Fruit fly (Drosophila melanogaster): Measurements from ENCODE around the gene CG31373.
A peak's percentile ranks its signal among the peaks of the same experiment; 100 is the strongest.

CG31373 gene

dm6 chr3R:10684284-10684683, 24.9 kb downstream of the CG31373 start (continued):
- peak; percentile 60 for TF ChIP-seq CG17328 (GFP tag; IDR thresholded peaks at IDR 0.05)
- TF ChIP-seq vnd (GFP tag; IDR thresholded peaks at IDR 0.05; ENCODE audit: partially characterized antibody): no peak
- TF ChIP-seq CG11723 (GFP tag; optimal IDR thresholded peaks at IDR 0.05): peak; percentile 34
- TF ChIP-seq CG15479 (GFP tag; optimal IDR thresholded peaks at IDR 0.05): no peak
- no peak for TF ChIP-seq YL-1 (GFP tag; optimal IDR thresholded peaks at IDR 0.05)
- TF ChIP-seq bab2 (GFP tag; optimal IDR thresholded peaks at IDR 0.05): peak; percentile 50
- TF ChIP-seq CG12071 (GFP tag; optimal IDR thresholded peaks at IDR 0.05): peak; percentile 25
- peak; percentile 71 for TF ChIP-seq sens-2 (GFP tag; IDR thresholded peaks at IDR 0.05)
- peak; percentile 27 for TF ChIP-seq CG10462 (GFP tag; optimal IDR thresholded peaks at IDR 0.05)
- TF ChIP-seq CG7271 (tag; optimal IDR thresholded peaks at IDR 0.05): peak; percentile 16
- TF ChIP-seq CG4328 (GFP tag; optimal IDR thresholded peaks at IDR 0.05): no peak
- TF ChIP-seq odd (GFP tag; optimal IDR thresholded peaks at IDR 0.05): peak; percentile 3
- TF ChIP-seq Lhr (GFP tag; optimal IDR thresholded peaks at IDR 0.05): no peak
- TF ChIP-seq onecut (GFP tag; IDR thresholded peaks at IDR 0.05): no peak
- TF ChIP-seq Hr51 (GFP tag; optimal IDR thresholded peaks at IDR 0.05): peak in 1 of 2 experiments; percentile 83
- no peak for TF ChIP-seq CG8359 (GFP tag; optimal IDR thresholded peaks at IDR 0.05; ENCODE audit: borderline replicate concordance)
- TF ChIP-seq Myb (GFP tag; optimal IDR thresholded peaks at IDR 0.05): peak; percentile 4
- TF ChIP-seq sim (GFP tag; IDR thresholded peaks at IDR 0.05): no peak
- TF ChIP-seq danr (GFP tag; IDR thresholded peaks at IDR 0.05): peak; percentile 40; the same call in 1 of the 2 replicates
- TF ChIP-seq nmo (GFP tag; optimal IDR thresholded peaks at IDR 0.05): peak; percentile 53
- no peak for TF ChIP-seq nerfin-2 (GFP tag; IDR thresholded peaks at IDR 0.05; ENCODE audit: partially characterized antibody)
- peak; percentile 75 for TF ChIP-seq CG17361 (GFP tag; IDR thresholded peaks at IDR 0.05)
- TF ChIP-seq CG14014 (GFP tag; IDR thresholded peaks at IDR 0.05): peak; percentile 70
- peak; percentile 51; the same call in 1 of the 2 replicates for TF ChIP-seq Atf6 (GFP tag; IDR thresholded peaks at IDR 0.05)
- TF ChIP-seq Ets97D (GFP tag; optimal IDR thresholded peaks at IDR 0.05): no peak
- TF ChIP-seq Dll (GFP tag; IDR thresholded peaks at IDR 0.05; ENCODE audit: partially characterized antibody): no peak
- peak; percentile 28; the same call in 1 of the 3 replicates for TF ChIP-seq croc (GFP tag; conservative IDR thresholded peaks at IDR 0.05)
- 0 out of 2 replicates have a peak, but pooled peaks have one; percentile 30 for TF ChIP-seq gt (GFP tag; IDR thresholded peaks at IDR 0.05)
- peak; percentile 21 for TF ChIP-seq Sry-δ (GFP tag; optimal IDR thresholded peaks at IDR 0.05)
- TF ChIP-seq knrl (GFP tag; IDR thresholded peaks at IDR 0.05; ENCODE audit: partially characterized antibody): no peak
- TF ChIP-seq ase (GFP tag; IDR thresholded peaks at IDR 0.05): 0 out of 3 replicates have a peak, but pooled peaks have one; percentile 64
- TF ChIP-seq Dip2 (GFP tag; IDR thresholded peaks at IDR 0.05): no peak
- no peak for TF ChIP-seq trh (GFP tag; optimal IDR thresholded peaks at IDR 0.05)
- TF ChIP-seq dmrt99B (tag; optimal IDR thresholded peaks at IDR 0.05): peak; percentile 93
- TF ChIP-seq CG6765 (GFP tag; optimal IDR thresholded peaks at IDR 0.05): no peak
- TF ChIP-seq lola (GFP tag; optimal IDR thresholded peaks at IDR 0.05): no peak
- TF ChIP-seq E2f1 (GFP tag; IDR thresholded peaks at IDR 0.05): peak; percentile 54; the same call in 1 of the 2 replicates
- TF ChIP-seq stwl (tag; optimal IDR thresholded peaks at IDR 0.05): no peak
- no peak for TF ChIP-seq Dp (GFP tag; optimal IDR thresholded peaks at IDR 0.05)
- TF ChIP-seq CG10431 (GFP tag; optimal IDR thresholded peaks at IDR 0.05): no peak
- TF ChIP-seq so (GFP tag; IDR thresholded peaks at IDR 0.05): peak; percentile 62; the same call in 1 of the 3 replicates
- peak; percentile 46 for TF ChIP-seq en (GFP tag; optimal IDR thresholded peaks at IDR 0.05)
- TF ChIP-seq CG33213 (GFP tag; optimal IDR thresholded peaks at IDR 0.05): peak; percentile 2
- peak; percentile 60 for TF ChIP-seq tin (GFP tag; optimal IDR thresholded peaks at IDR 0.05)
- TF ChIP-seq CG11696 (GFP tag; IDR thresholded peaks at IDR 0.05): 0 out of 2 replicates have a peak, but pooled peaks have one; percentile 28
- TF ChIP-seq dysf (GFP tag; IDR thresholded peaks at IDR 0.05): peak; percentile 78
- 0 out of 3 replicates have a peak, but pooled peaks have one; percentile 17 for TF ChIP-seq CG7357 (GFP tag; IDR thresholded peaks at IDR 0.05)
- no peak for TF ChIP-seq gsb (GFP tag; IDR thresholded peaks at IDR 0.05)
- TF ChIP-seq CG12744 (GFP tag; optimal IDR thresholded peaks at IDR 0.05): no peak

All from whole organism, embryonic.